Worm (Caenorhabditis elegans) whole organism, L4 larva: ENCODE measurements around the gene F11A5.15.
A peak's percentile ranks its signal among the peaks of the same experiment; 100 is the strongest.

Experiments
- T20F7.1 ChIP-seq: fragments of 200-800 bp; sonication (Bioruptor generic); optimal IDR thresholded peaks from 2 replicates; lab custom pipeline; 2018; ENCODE audit warnings: mild to moderate bottlenecking, missing genetic modification characterization, missing compliant biosample characterization
- T26A8.4 ChIP-seq: fragments of 200-800 bp; sonication (Bioruptor generic); IDR thresholded peaks from 2 replicates; pipeline ENCODE4 v1.3.6; 2022; ENCODE audit warnings: missing genetic modification characterization, missing compliant biosample characterization
- Y48G9A.11 ChIP-seq: fragments of 200-800 bp; sonication (Bioruptor generic); IDR thresholded peaks from 2 replicates; pipeline ENCODE4 v1.3.6; 2022; ENCODE audit warnings: missing genetic modification reagents, missing genetic modification characterization, missing compliant biosample characterization
- ZK337.2 ChIP-seq: fragments of 200-800 bp; sonication (Bioruptor generic); IDR thresholded peaks from 2 replicates; pipeline ENCODE4 v1.3.6; 2022; ENCODE audit warnings: missing genetic modification reagents, missing genetic modification characterization, missing compliant biosample characterization
- ZK546.5 ChIP-seq, 2 experiments: sonication (generic microtip); optimal IDR thresholded peaks; 2 replicates each; lab custom pipeline; 2017; ENCODE audit warnings: missing biosample characterization in 2 of 2, missing genetic modification characterization in 2 of 2
- aha-1 ChIP-seq: fragments of 150-350 bp; peaks from one replicate; lab custom pipeline; 2014; ENCODE audit warnings: missing biosample characterization, missing genetic modification characterization
- aly-2 ChIP-seq: sonication (generic microtip); optimal IDR thresholded peaks from 2 replicates; lab custom pipeline; 2018; ENCODE audit warnings: missing biosample characterization, missing genetic modification characterization
- ama-1 ChIP-seq: fragments of 150-350 bp; optimal IDR thresholded peaks from 2 replicates; lab custom pipeline; 2014; ENCODE audit warnings: inconsistent platforms, mixed read lengths
- ceh-20 ChIP-seq: fragments of 200-800 bp; sonication (Bioruptor generic); IDR thresholded peaks from 2 replicates; pipeline ENCODE4 v1.3.6; 2022; ENCODE audit warnings: missing genetic modification reagents, missing genetic modification characterization, missing compliant biosample characterization
- ceh-28 ChIP-seq: fragments of 150-350 bp; optimal IDR thresholded peaks from 2 replicates; lab custom pipeline; 2014; ENCODE audit warnings: missing biosample characterization, missing genetic modification reagents, missing genetic modification characterization
- ceh-82 ChIP-seq: sonication (generic microtip); optimal IDR thresholded peaks from 2 replicates; lab custom pipeline; 2017; ENCODE audit warnings: missing biosample characterization, missing genetic modification characterization
- ctbp-1 ChIP-seq: fragments of 200-800 bp; sonication (Bioruptor generic); IDR thresholded peaks from 2 replicates; pipeline ENCODE4 v1.3.6; 2022; ENCODE audit warnings: missing genetic modification reagents, missing genetic modification characterization, missing compliant biosample characterization
- daf-12 ChIP-seq: fragments of 150-350 bp; optimal IDR thresholded peaks from 2 replicates; lab custom pipeline; 2014; ENCODE audit warnings: missing biosample characterization, missing genetic modification reagents, missing genetic modification characterization
- daf-19 ChIP-seq: fragments of 200-800 bp; sonication (Bioruptor generic); conservative IDR thresholded peaks from 2 replicates; pipeline ENCODE4 v1.3.6; 2022; ENCODE audit warnings: missing genetic modification characterization, missing compliant biosample characterization
- dmd-9 ChIP-seq: fragments of 200-800 bp; sonication (Bioruptor generic); IDR thresholded peaks from 2 replicates; pipeline ENCODE4 v1.3.6; 2022; ENCODE audit warnings: missing genetic modification reagents, missing genetic modification characterization, missing compliant biosample characterization
- duxl-1 ChIP-seq: sonication (generic microtip); optimal IDR thresholded peaks from 2 replicates; lab custom pipeline; 2016; ENCODE audit warnings: mild to moderate bottlenecking, missing genetic modification characterization, moderate library complexity, missing compliant biosample characterization; ENCODE audit not compliant: poor library complexity
- dve-1 ChIP-seq: sonication (generic microtip); optimal IDR thresholded peaks from 2 replicates; lab custom pipeline; 2017; ENCODE audit warnings: antibody characterized with exemption, mild to moderate bottlenecking, missing genetic modification characterization, missing compliant biosample characterization; ENCODE audit not compliant: insufficient read depth
- hlh-11 ChIP-seq: fragments of 200-800 bp; sonication (Bioruptor generic); optimal IDR thresholded peaks from 2 replicates; lab custom pipeline; 2018; ENCODE audit warnings: mild to moderate bottlenecking, missing genetic modification characterization, missing compliant biosample characterization
- hlh-30 ChIP-seq: sonication (generic microtip); optimal IDR thresholded peaks from 2 replicates; lab custom pipeline; 2017; ENCODE audit warnings: antibody characterized with exemption, mild to moderate bottlenecking, missing genetic modification characterization, missing compliant biosample characterization; ENCODE audit not compliant: insufficient read depth
- lin-1 ChIP-seq: fragments of 200-800 bp; sonication (Bioruptor generic); IDR thresholded peaks from 2 replicates; pipeline ENCODE4 v1.3.6; 2022; ENCODE audit warnings: missing genetic modification reagents, missing genetic modification characterization, missing compliant biosample characterization
- lin-38 ChIP-seq: fragments of 200-800 bp; sonication (Bioruptor generic); IDR thresholded peaks from 2 replicates; pipeline ENCODE4 v1.3.6; 2022; ENCODE audit warnings: missing genetic modification reagents, missing genetic modification characterization, missing compliant biosample characterization
- mxl-2 ChIP-seq: fragments of 200-800 bp; sonication (Bioruptor generic); conservative IDR thresholded peaks from 2 replicates; pipeline ENCODE4 v1.3.6; 2022; ENCODE audit warnings: missing genetic modification reagents, missing genetic modification characterization, missing compliant biosample characterization
- nhr-102 ChIP-seq: sonication (generic microtip); optimal IDR thresholded peaks from 2 replicates; lab custom pipeline; 2016; ENCODE audit warnings: mild to moderate bottlenecking, missing genetic modification characterization, moderate library complexity, missing compliant biosample characterization
- nhr-28 ChIP-seq: fragments of 150-350 bp; optimal IDR thresholded peaks from 2 replicates; lab custom pipeline; 2014; ENCODE audit warnings: missing biosample characterization, missing genetic modification characterization
- nhr-41 ChIP-seq: fragments of 200-800 bp; sonication (Bioruptor generic); IDR thresholded peaks from 2 replicates; pipeline ENCODE4 v1.3.6; 2022; ENCODE audit warnings: missing genetic modification reagents, missing genetic modification characterization, missing compliant biosample characterization
- nhr-42 ChIP-seq: fragments of 200-800 bp; sonication (Bioruptor generic); IDR thresholded peaks from 2 replicates; pipeline ENCODE4 v1.3.6; 2022; ENCODE audit warnings: missing genetic modification characterization, missing compliant biosample characterization
- nhr-6 ChIP-seq: fragments of 150-350 bp; optimal IDR thresholded peaks from 2 replicates; lab custom pipeline; 2014; ENCODE audit warnings: missing biosample characterization, missing genetic modification characterization
- nhr-76 ChIP-seq: fragments of 150-350 bp; optimal IDR thresholded peaks from 2 replicates; lab custom pipeline; 2014; ENCODE audit warnings: missing biosample characterization, missing genetic modification characterization
- set-16 ChIP-seq: fragments of 200-800 bp; sonication (Bioruptor generic); IDR thresholded peaks from 2 replicates; pipeline ENCODE4 v1.3.6; 2022; ENCODE audit warnings: missing genetic modification reagents, missing genetic modification characterization, missing compliant biosample characterization
- snpc-1.2 ChIP-seq: fragments of 200-800 bp; sonication (Bioruptor generic); IDR thresholded peaks from 2 replicates; pipeline ENCODE4 v1.3.6; 2022; ENCODE audit warnings: missing genetic modification reagents, missing genetic modification characterization, missing compliant biosample characterization
- spr-1 ChIP-seq: sonication (generic microtip); optimal IDR thresholded peaks from 2 replicates; lab custom pipeline; 2016; ENCODE audit warnings: mild to moderate bottlenecking, missing genetic modification characterization, missing compliant biosample characterization
- spr-3 ChIP-seq: fragments of 200-800 bp; sonication (Bioruptor generic); optimal IDR thresholded peaks from 2 replicates; lab custom pipeline; 2018; ENCODE audit warnings: mild to moderate bottlenecking, missing genetic modification characterization, missing compliant biosample characterization
- unc-62 ChIP-seq, 3 experiments: fragments of 150-350 bp in 1 of 3; sonication (generic microtip); optimal IDR thresholded peaks in 2 of 3; peaks in 1 of 3; 1 replicate in 1 of 3; 2 replicates in 2 of 3; lab custom pipeline; 2014 to 2017; ENCODE audit warnings: missing biosample characterization in 3 of 3, missing genetic modification characterization in 3 of 3, missing genetic modification reagents in 3 of 3, missing genotype in 1 of 3
- zfp-2 ChIP-seq: sonication (generic microtip); optimal IDR thresholded peaks from 2 replicates; lab custom pipeline; 2016; ENCODE audit warnings: mild to moderate bottlenecking, missing genetic modification characterization, missing compliant biosample characterization
- zfp-3 ChIP-seq: fragments of 200-800 bp; sonication (Bioruptor generic); conservative IDR thresholded peaks from 2 replicates; pipeline ENCODE4 v1.3.6; 2022; ENCODE audit warnings: missing genetic modification reagents, missing genetic modification characterization, missing compliant biosample characterization

The F11A5.15 gene

ce11 chrV:16211713-16212112 lies 6.7 kb downstream of the F11A5.15 start:
- TF ChIP-seq aha-1 (tag; lab: Kevin White, UChicago) (peak; percentile 8), unc-62 (GFP tag; optimal IDR thresholded peaks at IDR 0.05 in 1 of 2; lab: Kevin White, UChicago) (peak in 1 of 2 experiments; percentile 60), unc-62 (tag; optimal IDR thresholded peaks at IDR 0.05; lab: Kevin White, UChicago) (no peak), aly-2 (tag; lab: Kevin White, UChicago) (no peak), hlh-30 (tag; lab: Kevin White, UChicago) (no peak), nhr-28 (tag; lab: Kevin White, UChicago) (peak; percentile 9)

- TF ChIP-seq snpc-1.2 = no peak
- TF ChIP-seq hlh-30 (tag; lab: Kevin White, UChicago) = no peak
- peak; percentile 63 for TF ChIP-seq set-16 (GFP tag; lab: Robert Waterston, UW)
- TF ChIP-seq, all 104 proteins: peak for 1
Measured at ce11 chrV:16210257-16211002, 8.0 kb downstream of the F11A5.15 start, which contains the start of gene F11A5.16. Gene F11A5.16, plus strand, starts transcription at chrV:16210952.

- TF ChIP-seq aha-1 (tag; lab: Kevin White, UChicago) (peak; percentile 80), hlh-11 (tag; lab: Kevin White, UChicago) (no peak)
Measured at ce11 chrV:16209837-16210236, 8.6 kb downstream of the F11A5.15 start, which contains the start of gene oac-15. Gene oac-15, minus strand, starts transcription at chrV:16209937.

ce11 chrV:16204888-16205287 lies 13.5 kb downstream of the F11A5.15 start, which contains the start of gene irld-26:
Gene irld-26, plus strand, starts transcription at chrV:16205188.
- TF ChIP-seq dmd-9 (GFP tag; lab: Robert Waterston, UW) = no peak
- peak in 1 of 2 experiments; percentile 13 for TF ChIP-seq unc-62 (GFP tag; optimal IDR thresholded peaks at IDR 0.05 in 1 of 2; lab: Kevin White, UChicago)
- TF ChIP-seq unc-62 (tag; optimal IDR thresholded peaks at IDR 0.05; lab: Kevin White, UChicago) = no peak
- TF ChIP-seq daf-19 (GFP tag; lab: Robert Waterston, UW) = no peak

ce11 chrV:16202618-16203017 lies 15.8 kb downstream of the F11A5.15 start, which contains the start of gene F11A5.18:
Gene F11A5.18, plus strand, starts transcription at chrV:16202918.
- TF ChIP-seq spr-3 (GFP tag; lab: Kevin White, UChicago) (no peak), nhr-102 (tag; lab: Kevin White, UChicago) (no peak), unc-62 (GFP tag; optimal IDR thresholded peaks at IDR 0.05 in 1 of 2; lab: Kevin White, UChicago) (no peak), unc-62 (tag; optimal IDR thresholded peaks at IDR 0.05; lab: Kevin White, UChicago) (no peak), mxl-2 (GFP tag; lab: Robert Waterston, UW) (no peak), T26A8.4 (GFP tag; lab: Robert Waterston, UW) (no peak), spr-1 (no peak), ZK337.2 (no peak), nhr-6 (tag; lab: Kevin White, UChicago) (no peak), duxl-1 (tag; lab: Kevin White, UChicago) (no peak)

- TF ChIP-seq unc-62 (GFP tag; optimal IDR thresholded peaks at IDR 0.05 in 1 of 2; lab: Kevin White, UChicago) (peak in 1 of 2 experiments; percentile 15), unc-62 (tag; optimal IDR thresholded peaks at IDR 0.05; lab: Kevin White, UChicago) (no peak), zfp-3 (GFP tag; lab: Robert Waterston, UW) (no peak)
Measured at ce11 chrV:16201730-16202129, 16.7 kb downstream of the F11A5.15 start, which contains the start of gene F11A5.17. Gene F11A5.17, plus strand, starts transcription at chrV:16202030.

ce11 chrV:16198016-16198415 lies 20.4 kb downstream of the F11A5.15 start, which contains the start of gene F11A5.5:
Gene F11A5.5, plus strand, starts transcription at chrV:16198316.
- TF ChIP-seq dve-1 (no peak), hlh-30 (tag; lab: Kevin White, UChicago) (no peak), ceh-82 (tag; lab: Kevin White, UChicago) (no peak), nhr-76 (tag; lab: Kevin White, UChicago) (no peak), nhr-42 (no peak), nhr-41 (GFP tag; lab: Robert Waterston, UW) (no peak), daf-12 (tag; lab: Kevin White, UChicago) (no peak), lin-38 (GFP tag; lab: Robert Waterston, UW) (no peak), Y48G9A.11 (no peak), ZK546.5 (tag; optimal IDR thresholded peaks at IDR 0.05; lab: Kevin White, UChicago) (no peak), ctbp-1 (GFP tag; lab: Robert Waterston, UW) (no peak), ceh-20 (GFP tag; lab: Robert Waterston, UW) (no peak), hlh-11 (tag; lab: Kevin White, UChicago) (no peak), T26A8.4 (GFP tag; lab: Robert Waterston, UW) (no peak), ceh-28 (tag; lab: Kevin White, UChicago) (no peak), ama-1 (no peak), lin-1 (no peak), T20F7.1 (GFP tag; lab: Kevin White, UChicago) (no peak), zfp-2 (no peak)
